Worm (Caenorhabditis elegans): ENCODE data around the gene set-1.

DNA sequence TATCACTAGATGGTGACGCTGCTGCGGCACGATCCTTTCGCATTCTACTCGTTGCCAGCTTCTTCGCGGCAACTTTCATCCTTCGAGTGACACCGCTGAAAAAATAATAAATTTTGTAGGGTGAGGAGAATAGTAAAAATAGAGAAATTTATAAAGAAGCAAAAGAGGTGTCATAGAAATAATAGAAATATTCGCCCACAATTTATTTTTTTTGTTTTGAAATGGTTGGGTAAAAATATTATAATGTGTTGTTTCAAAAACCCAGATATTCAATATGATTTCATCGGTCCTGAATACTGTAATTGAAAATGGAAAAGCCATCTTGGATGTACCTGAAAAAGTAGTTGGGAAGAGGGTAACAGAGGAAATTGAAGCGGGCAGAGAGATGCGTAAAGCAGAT lies at the start of gene set-1:
- no peak for TF ChIP-seq fkh-6 (tag; optimal IDR thresholded peaks at IDR 0.05)
- no peak for TF ChIP-seq fkh-10 (GFP tag; optimal IDR thresholded peaks at IDR 0.05)
- TF ChIP-seq pha-4 (tag; optimal IDR thresholded peaks at IDR 0.05) = no peak
- no peak for TF ChIP-seq ceh-6 (GFP tag; optimal IDR thresholded peaks at IDR 0.05)
- TF ChIP-seq unc-55 (GFP tag; optimal IDR thresholded peaks at IDR 0.05) = no peak
- TF ChIP-seq pha-2 (tag; optimal IDR thresholded peaks at IDR 0.05) = no peak
- TF ChIP-seq ceh-48 (tag; optimal IDR thresholded peaks at IDR 0.05) = no peak
- TF ChIP-seq ama-1 (optimal IDR thresholded peaks at IDR 0.05) = no peak
- TF ChIP-seq lin-11 (tag; optimal IDR thresholded peaks at IDR 0.05) = no peak
- TF ChIP-seq ets-4 (tag; optimal IDR thresholded peaks at IDR 0.05) = no peak
- TF ChIP-seq nfya-1 (tag; optimal IDR thresholded peaks at IDR 0.05) = no peak
- TF ChIP-seq elt-2 (tag; optimal IDR thresholded peaks at IDR 0.05) = no peak
- no peak for TF ChIP-seq unc-86 (tag; optimal IDR thresholded peaks at IDR 0.05)
- no peak for TF ChIP-seq ceh-45 (GFP tag; IDR thresholded peaks at IDR 0.05)
